Worm (Caenorhabditis elegans): Measurements from ENCODE around the gene srz-14.

The srz-14 gene

ce11 chrV:16229896-16230295 is 46.4 kb downstream of the srz-14 start, which contains the start of the genes F21H7.2 and F21H7.12:
F21H7.2 (minus strand) TSS chrV:16229996.
F21H7.12 (plus strand) TSS chrV:16230165.
- TF ChIP-seq nhr-77 (tag; optimal IDR thresholded peaks at IDR 0.05) (no peak), lin-39 (tag; optimal IDR thresholded peaks at IDR 0.05) (no peak), lsy-12 (tag; optimal IDR thresholded peaks at IDR 0.05) (no peak), ZK546.5 (tag; optimal IDR thresholded peaks at IDR 0.05) (no peak), daf-12 (tag; optimal IDR thresholded peaks at IDR 0.05) (no peak), tbx-2 (tag; optimal IDR thresholded peaks at IDR 0.05) (no peak), fos-1 (tag; optimal IDR thresholded peaks at IDR 0.05) (no peak), elt-1 (tag; optimal IDR thresholded peaks at IDR 0.05) (no peak), nhr-12 (tag; optimal IDR thresholded peaks at IDR 0.05) (no peak), jun-1 (tag; optimal IDR thresholded peaks at IDR 0.05) (no peak), unc-62 (GFP tag; optimal IDR thresholded peaks at IDR 0.05) (no peak)

ce11 chrV:16232180-16232579 is 48.7 kb downstream of the srz-14 start, which contains the start of gene gst-22:
gst-22 (minus strand) TSS chrV:16232282.
- TF ChIP-seq mml-1 (tag; optimal IDR thresholded peaks at IDR 0.05) = no peak
- TF ChIP-seq ZK546.5 (tag; optimal IDR thresholded peaks at IDR 0.05) = no peak
- TF ChIP-seq unc-62 (GFP tag; optimal IDR thresholded peaks at IDR 0.05) = no peak
- TF ChIP-seq ceh-28 (tag; optimal IDR thresholded peaks at IDR 0.05) = peak; percentile 2
- TF ChIP-seq elt-2 (tag; optimal IDR thresholded peaks at IDR 0.05) = peak; percentile 92
- TF ChIP-seq jun-1 (tag; optimal IDR thresholded peaks at IDR 0.05) = peak; percentile 48
- no peak for TF ChIP-seq ama-1 (optimal IDR thresholded peaks at IDR 0.05)
- TF ChIP-seq pqm-1 (tag; optimal IDR thresholded peaks at IDR 0.05) = peak; percentile 97
- no peak for TF ChIP-seq elt-3 (tag; optimal IDR thresholded peaks at IDR 0.05)

- no peak for TF ChIP-seq nhr-23 (tag; optimal IDR thresholded peaks at IDR 0.05)
- no peak for TF ChIP-seq nhr-25 (tag; optimal IDR thresholded peaks at IDR 0.05)
- TF ChIP-seq fkh-10 (GFP tag; optimal IDR thresholded peaks at IDR 0.05) = no peak
- no peak for TF ChIP-seq ztf-4 (tag; optimal IDR thresholded peaks at IDR 0.05)
- no peak for TF ChIP-seq ceh-82 (tag; optimal IDR thresholded peaks at IDR 0.05)
- no peak for TF ChIP-seq egl-27 (tag; optimal IDR thresholded peaks at IDR 0.05)
Observed at ce11 chrV:16233624-16234023, 50.2 kb downstream of the srz-14 start, which contains the start of gene clec-233. clec-233 (plus strand) TSS chrV:16233924.

All from whole organism, L3 larva.